Worm (Caenorhabditis elegans) whole organism, L4/young adult: Measurements from ENCODE around the gene B0250.7.

Experiments
- W03F9.2 ChIP-seq: fragments of 150-350 bp; optimal IDR thresholded peaks from 2 replicates; lab custom pipeline; 2014; ENCODE audit warnings: missing biosample characterization, missing genetic modification characterization
- dao-5 ChIP-seq: sonication (generic microtip); optimal IDR thresholded peaks from 2 replicates; lab custom pipeline; 2016; ENCODE audit warnings: missing genotype, missing genetic modification characterization, moderate library complexity, missing compliant biosample characterization
- him-1 ChIP-seq: sonication (generic microtip); optimal IDR thresholded peaks from 2 replicates; lab custom pipeline; 2016; ENCODE audit warnings: missing genotype, missing genetic modification reagents, missing genetic modification characterization, missing compliant biosample characterization

Gene B0250.7

ce11 chrV:20457155-20457554 is 18.7 kb downstream of the B0250.7 start:
- no peak for TF ChIP-seq W03F9.2 (tag; lab: Kevin White, UChicago)
- TF ChIP-seq dao-5 (tag; lab: Kevin White, UChicago), result no peak
- TF ChIP-seq him-1 (tag; lab: Kevin White, UChicago), result no peak

- TF ChIP-seq dao-5 (tag; lab: Kevin White, UChicago), result no peak
- TF ChIP-seq him-1 (tag; lab: Kevin White, UChicago), result no peak
- TF ChIP-seq W03F9.2 (tag; lab: Kevin White, UChicago), result no peak
Observed at ce11 chrV:20455637-20456036, 20.2 kb downstream of the B0250.7 start.

- TF ChIP-seq dao-5 (tag; lab: Kevin White, UChicago) (no peak), W03F9.2 (tag; lab: Kevin White, UChicago) (no peak)
Observed at ce11 chrV:20453811-20454210, 22.1 kb downstream of the B0250.7 start, which contains the start of gene srd-70. TSS of gene srd-70 (plus strand) at chrV:20454111.

- TF ChIP-seq dao-5 (tag; lab: Kevin White, UChicago) (no peak), W03F9.2 (tag; lab: Kevin White, UChicago) (no peak), him-1 (tag; lab: Kevin White, UChicago) (no peak)
Observed at ce11 chrV:20453084-20453483, 22.8 kb downstream of the B0250.7 start, which contains the start of gene F48F5.6. TSS of gene F48F5.6 (minus strand) at chrV:20453184.

ce11 chrV:20451793-20452192 is 24.1 kb downstream of the B0250.7 start:
- TF ChIP-seq dao-5 (tag; lab: Kevin White, UChicago), result no peak
- TF ChIP-seq him-1 (tag; lab: Kevin White, UChicago), result no peak
- no peak for TF ChIP-seq W03F9.2 (tag; lab: Kevin White, UChicago)

- TF ChIP-seq him-1 (tag; lab: Kevin White, UChicago) (no peak), dao-5 (tag; lab: Kevin White, UChicago) (no peak), W03F9.2 (tag; lab: Kevin White, UChicago) (no peak)
Observed at ce11 chrV:20445898-20446297, 30.0 kb downstream of the B0250.7 start.

- no peak for TF ChIP-seq dao-5 (tag; lab: Kevin White, UChicago)
- no peak for TF ChIP-seq him-1 (tag; lab: Kevin White, UChicago)
- no peak for TF ChIP-seq W03F9.2 (tag; lab: Kevin White, UChicago)
Observed at ce11 chrV:20425183-20425400, 50.8 kb downstream of the B0250.7 start, which contains the start of the genes fce-2 and F48F5.8. TSS of gene fce-2 (plus strand) at chrV:20425301. TSS of gene F48F5.8 (plus strand) at chrV:20425342.

ce11 chrV:20424229-20425182 is 51.4 kb downstream of the B0250.7 start:
- peak; percentile 37 for TF ChIP-seq W03F9.2 (tag; lab: Kevin White, UChicago)
- TF ChIP-seq him-1 (tag; lab: Kevin White, UChicago), result no peak

ce11 chrV:20423428-20423827 is 52.4 kb downstream of the B0250.7 start:
- TF ChIP-seq W03F9.2 (tag; lab: Kevin White, UChicago) (no peak), dao-5 (tag; lab: Kevin White, UChicago) (no peak), him-1 (tag; lab: Kevin White, UChicago) (no peak)
